Worm (Caenorhabditis elegans): ENCODE data around the gene F59A6.12.

F59A6.12 gene

DNA sequence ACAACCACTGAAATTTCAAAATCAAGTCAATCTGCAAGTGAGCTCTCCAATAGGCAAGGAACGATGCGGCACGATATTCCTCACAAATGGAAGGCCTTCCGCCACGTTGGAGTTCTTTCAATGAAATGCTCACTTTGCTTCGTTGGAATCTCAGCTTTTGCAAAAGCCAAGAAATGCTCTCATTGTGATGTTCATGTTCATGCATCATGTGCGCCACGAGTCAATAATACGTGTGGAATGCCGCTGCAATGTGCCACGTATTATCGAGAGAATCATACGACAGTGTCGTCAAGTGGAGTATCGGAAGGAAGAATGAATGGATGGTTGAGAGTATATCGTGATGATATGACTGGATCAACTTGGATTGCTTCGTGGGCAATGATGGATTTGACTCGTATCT is 10.0 kb downstream of the F59A6.12 start:
- TF ChIP-seq sma-3 (GFP tag; optimal IDR thresholded peaks at IDR 0.05), result no peak
- no peak for TF ChIP-seq lin-13 (GFP tag; optimal IDR thresholded peaks at IDR 0.05)
- no peak for TF ChIP-seq nhr-237 (tag; optimal IDR thresholded peaks at IDR 0.05)

DNA sequence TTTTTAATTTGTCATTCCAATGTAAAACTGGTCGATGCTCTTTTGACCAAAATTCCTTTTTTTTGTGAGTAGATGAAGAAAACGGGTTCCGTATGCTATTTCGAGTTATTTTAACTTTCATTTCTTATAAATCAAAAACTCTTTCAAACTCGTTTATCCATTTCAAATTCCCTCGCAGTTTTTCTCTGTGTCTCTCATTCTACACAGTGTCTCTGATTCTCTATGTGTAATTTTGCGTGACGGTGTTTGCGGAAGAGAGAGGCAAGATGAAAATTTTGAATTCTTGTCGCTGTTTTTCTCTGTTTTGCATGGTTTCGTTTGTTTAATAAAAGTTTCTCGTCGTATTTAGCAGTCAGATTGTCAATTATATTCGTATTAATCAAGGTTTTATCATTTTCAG is 12.8 kb downstream of the F59A6.12 start, which contains the start of gene citk-2:
citk-2 (plus strand) TSS at position 399 of the 400 bp plus-strand sequence.
- TF ChIP-seq alr-1 (tag; optimal IDR thresholded peaks at IDR 0.05), result no peak
- no peak for TF ChIP-seq mbf-1 (tag; optimal IDR thresholded peaks at IDR 0.05)
- no peak for TF ChIP-seq snpc-4 (tag; optimal IDR thresholded peaks at IDR 0.05)
- no peak for TF ChIP-seq lin-39 (tag; optimal IDR thresholded peaks at IDR 0.05)
- TF ChIP-seq nhr-23 (tag; optimal IDR thresholded peaks at IDR 0.05), result no peak
- TF ChIP-seq aly-2 (tag; optimal IDR thresholded peaks at IDR 0.05), result no peak
- TF ChIP-seq zag-1 (tag; optimal IDR thresholded peaks at IDR 0.05), result peak; percentile 52
- TF ChIP-seq ztf-4 (tag; optimal IDR thresholded peaks at IDR 0.05), result no peak
- TF ChIP-seq ceh-82 (tag; optimal IDR thresholded peaks at IDR 0.05), result peak; percentile 46
- TF ChIP-seq Y55F3AM.14 (GFP tag; optimal IDR thresholded peaks at IDR 0.05), result no peak
- TF ChIP-seq nhr-10 (tag; optimal IDR thresholded peaks at IDR 0.05), result peak; percentile 21
- no peak for TF ChIP-seq nhr-11 (tag; optimal IDR thresholded peaks at IDR 0.05)
- TF ChIP-seq ceh-16 (tag; optimal IDR thresholded peaks at IDR 0.05), result no peak
- no peak for TF ChIP-seq nhr-25 (tag; optimal IDR thresholded peaks at IDR 0.05)
- TF ChIP-seq nhr-21 (tag; optimal IDR thresholded peaks at IDR 0.05), result no peak
- TF ChIP-seq gmeb-1 (tag; optimal IDR thresholded peaks at IDR 0.05), result peak; percentile 100
- TF ChIP-seq lsy-2 (tag; optimal IDR thresholded peaks at IDR 0.05), result peak; percentile 89 to 95
- peak; percentile 47 for TF ChIP-seq nhr-77 (tag; optimal IDR thresholded peaks at IDR 0.05)
- TF ChIP-seq ZK546.5 (tag; optimal IDR thresholded peaks at IDR 0.05), result peak; percentile 39
- peak; percentile 87 for TF ChIP-seq mab-5 (tag; optimal IDR thresholded peaks at IDR 0.05)
- no peak for TF ChIP-seq lin-11 (tag; optimal IDR thresholded peaks at IDR 0.05)
- TF ChIP-seq R02D3.7 (tag; optimal IDR thresholded peaks at IDR 0.05), result peak; percentile 56
- TF ChIP-seq crh-2 (tag; optimal IDR thresholded peaks at IDR 0.05), result peak; percentile 96
- peak; percentile 96 for TF ChIP-seq unc-55 (GFP tag; optimal IDR thresholded peaks at IDR 0.05)
- TF ChIP-seq nhr-129 (tag; optimal IDR thresholded peaks at IDR 0.05), result peak; percentile 78
- TF ChIP-seq egl-27 (tag; optimal IDR thresholded peaks at IDR 0.05), result peak; percentile 70
- TF ChIP-seq nhr-237 (tag; optimal IDR thresholded peaks at IDR 0.05), result no peak
- peak; percentile 90 for TF ChIP-seq nhr-6 (tag; optimal IDR thresholded peaks at IDR 0.05)
- TF ChIP-seq elt-3 (tag; optimal IDR thresholded peaks at IDR 0.05), result no peak
- TF ChIP-seq sma-9 (GFP tag; optimal IDR thresholded peaks at IDR 0.05), result peak; percentile 94
- TF ChIP-seq sma-9 (tag; optimal IDR thresholded peaks at IDR 0.05), result no peak
- TF ChIP-seq unc-39 (tag; optimal IDR thresholded peaks at IDR 0.05), result no peak
- TF ChIP-seq sma-3 (GFP tag; optimal IDR thresholded peaks at IDR 0.05), result peak; percentile 90
- no peak for TF ChIP-seq peb-1 (tag; optimal IDR thresholded peaks at IDR 0.05)
- no peak for TF ChIP-seq skn-1 (tag; optimal IDR thresholded peaks at IDR 0.05)
- no peak for TF ChIP-seq dmd-4 (tag; optimal IDR thresholded peaks at IDR 0.05)
- no peak for TF ChIP-seq lin-13 (GFP tag; optimal IDR thresholded peaks at IDR 0.05)

DNA sequence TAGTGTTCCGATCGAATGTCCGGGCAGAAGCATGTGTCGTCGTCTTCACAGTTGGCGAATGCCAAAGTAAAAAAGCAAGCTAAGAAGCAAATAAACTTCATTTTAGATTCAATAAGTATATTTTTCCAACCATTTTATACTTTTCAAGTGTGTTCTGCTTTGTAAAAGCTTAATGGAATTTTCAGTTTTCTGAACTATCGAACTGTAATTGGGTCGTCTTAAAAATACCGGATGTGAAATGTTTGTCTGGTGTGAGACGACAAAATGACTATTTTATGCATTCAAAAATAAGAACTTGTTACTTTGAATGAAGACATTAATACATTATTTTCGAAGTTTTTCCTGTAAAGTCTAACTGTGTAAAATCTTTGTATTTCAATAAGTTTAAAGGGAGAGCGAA is 13.2 kb downstream of the F59A6.12 start, which contains the start of gene F59A6.11:
F59A6.11 (minus strand) TSS at position 101 of the 400 bp plus-strand sequence.
- TF ChIP-seq nhr-237 (tag; optimal IDR thresholded peaks at IDR 0.05) (no peak), snpc-4 (tag; optimal IDR thresholded peaks at IDR 0.05) (no peak), zag-1 (tag; optimal IDR thresholded peaks at IDR 0.05) (no peak), R02D3.7 (tag; optimal IDR thresholded peaks at IDR 0.05) (no peak), sem-4 (tag; optimal IDR thresholded peaks at IDR 0.05) (no peak), ama-1 (optimal IDR thresholded peaks at IDR 0.05) (no peak), fos-1 (tag; optimal IDR thresholded peaks at IDR 0.05) (no peak), nhr-11 (tag; optimal IDR thresholded peaks at IDR 0.05) (no peak), alr-1 (tag; optimal IDR thresholded peaks at IDR 0.05) (no peak), nhr-12 (tag; optimal IDR thresholded peaks at IDR 0.05) (no peak), nhr-23 (tag; optimal IDR thresholded peaks at IDR 0.05) (no peak), ZK546.5 (tag; optimal IDR thresholded peaks at IDR 0.05) (no peak), skn-1 (tag; optimal IDR thresholded peaks at IDR 0.05) (no peak), mbf-1 (tag; optimal IDR thresholded peaks at IDR 0.05) (no peak), Y55F3AM.14 (GFP tag; optimal IDR thresholded peaks at IDR 0.05) (no peak), ceh-16 (tag; optimal IDR thresholded peaks at IDR 0.05) (no peak), unc-39 (tag; optimal IDR thresholded peaks at IDR 0.05) (no peak), nhr-129 (tag; optimal IDR thresholded peaks at IDR 0.05) (no peak), lin-13 (GFP tag; optimal IDR thresholded peaks at IDR 0.05) (no peak)
